Worm (Caenorhabditis elegans): Measurements from ENCODE around the gene alkb-7.

DNA sequence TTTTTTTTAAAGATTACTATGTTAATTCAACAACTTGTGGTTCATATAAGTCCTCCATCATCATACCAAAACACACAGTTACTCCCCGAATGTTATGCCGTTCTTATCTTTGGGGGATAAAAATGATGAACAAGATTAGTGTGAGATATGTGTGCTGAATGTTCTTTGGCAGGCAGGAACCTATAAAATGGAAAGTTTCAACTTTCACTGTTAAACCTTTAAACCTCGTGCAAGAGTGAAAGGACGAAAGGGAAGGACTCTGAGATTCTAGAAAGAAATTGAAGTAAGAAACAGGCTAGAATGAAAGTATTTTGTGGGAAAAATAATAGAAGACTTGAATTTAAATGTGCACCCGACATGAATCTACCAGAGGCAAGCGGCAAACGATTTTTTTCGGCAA lies 32.0 kb upstream of the alkb-7 start:
- TF ChIP-seq che-1 (tag; optimal IDR thresholded peaks at IDR 0.05) = no peak
- no peak for TF ChIP-seq fax-1 (tag; optimal IDR thresholded peaks at IDR 0.05)
- no peak for TF ChIP-seq ceh-45 (GFP tag; IDR thresholded peaks at IDR 0.05)
- TF ChIP-seq sox-4 (tag; optimal IDR thresholded peaks at IDR 0.05) = no peak

Measured in whole organism, late embryonic.